Worm (Caenorhabditis elegans) whole organism, L4/young adult: ENCODE results near the gene C25F9.10.

Source experiments
- W03F9.2 ChIP-seq: fragments of 150-350 bp; optimal IDR thresholded peaks from 2 replicates; lab custom pipeline; 2014; ENCODE audit warnings: missing biosample characterization, missing genetic modification characterization
- dao-5 ChIP-seq: sonication (generic microtip); optimal IDR thresholded peaks from 2 replicates; lab custom pipeline; 2016; ENCODE audit warnings: missing genotype, missing genetic modification characterization, moderate library complexity, missing compliant biosample characterization
- him-1 ChIP-seq: sonication (generic microtip); optimal IDR thresholded peaks from 2 replicates; lab custom pipeline; 2016; ENCODE audit warnings: missing genotype, missing genetic modification reagents, missing genetic modification characterization, missing compliant biosample characterization

ce11 chrV:19371777-19372176, 33.8 kb upstream of the C25F9.10 start:
- TF ChIP-seq him-1 (tag; lab: Kevin White, UChicago) (no peak), W03F9.2 (tag; lab: Kevin White, UChicago) (no peak), dao-5 (no peak)
